Worm (Caenorhabditis elegans) whole organism, young adult: ENCODE data around the gene str-28.

Experiments
- B0019.2 ChIP-seq: fragments of 200-800 bp; sonication (Bioruptor generic); conservative IDR thresholded peaks from 2 replicates; pipeline ENCODE4 v1.3.6; 2022; ENCODE audit warnings: missing genetic modification reagents, missing genetic modification characterization, missing compliant biosample characterization
- B0336.3 ChIP-seq: fragments of 200-800 bp; sonication (Bioruptor generic); IDR thresholded peaks from 2 replicates; pipeline ENCODE4 v1.3.6; 2022; ENCODE audit warnings: missing genetic modification characterization, missing compliant biosample characterization
- F10E7.11 ChIP-seq: sonication (generic microtip); optimal IDR thresholded peaks from 2 replicates; lab custom pipeline; 2017; ENCODE audit warnings: mild to moderate bottlenecking, missing genetic modification characterization, moderate library complexity, missing compliant biosample characterization
- F23B12.7 ChIP-seq: sonication (generic microtip); optimal IDR thresholded peaks from 2 replicates; lab custom pipeline; 2017; ENCODE audit warnings: missing genetic modification characterization, mild to moderate bottlenecking, missing compliant biosample characterization, antibody characterized with exemption, moderate library complexity; ENCODE audit not compliant: insufficient read depth
- F33H1.4 ChIP-seq: fragments of 200-800 bp; sonication (Bioruptor generic); IDR thresholded peaks from 2 replicates; pipeline ENCODE4 v1.3.6; 2022; ENCODE audit warnings: missing genetic modification reagents, missing genetic modification characterization, missing compliant biosample characterization
- F57C9.4 ChIP-seq: sonication (generic microtip); optimal IDR thresholded peaks from 2 replicates; lab custom pipeline; 2017; ENCODE audit warnings: mild to moderate bottlenecking, missing genetic modification characterization, missing compliant biosample characterization
- K12H6.12 ChIP-seq: fragments of 200-800 bp; sonication (Bioruptor generic); optimal IDR thresholded peaks from 2 replicates; lab custom pipeline; 2018; ENCODE audit warnings: mild to moderate bottlenecking, missing genetic modification characterization, missing compliant biosample characterization
- Y53F4B.3 ChIP-seq: fragments of 200-800 bp; sonication (Bioruptor generic); IDR thresholded peaks from 2 replicates; pipeline ENCODE4 v1.3.6; 2022; ENCODE audit warnings: missing genetic modification reagents, missing genetic modification characterization, missing compliant biosample characterization
- Y56A3A.18 ChIP-seq: fragments of 200-800 bp; sonication (Bioruptor generic); IDR thresholded peaks from 2 replicates; pipeline ENCODE4 v1.3.6; 2022; ENCODE audit warnings: missing genetic modification reagents, missing genetic modification characterization, missing compliant biosample characterization
- Y79H2A.3 ChIP-seq: fragments of 200-800 bp; sonication (Bioruptor generic); conservative IDR thresholded peaks from 2 replicates; pipeline ENCODE4 v1.3.6; 2022; ENCODE audit warnings: missing genetic modification reagents, missing genetic modification characterization, missing compliant biosample characterization
- Y95B8A.8 ChIP-seq: fragments of 200-800 bp; sonication (Bioruptor generic); IDR thresholded peaks from 2 replicates; pipeline ENCODE4 v1.3.6; 2022; ENCODE audit warnings: missing genetic modification reagents, missing genetic modification characterization, missing compliant biosample characterization
- ZK185.1 ChIP-seq: sonication (generic microtip); optimal IDR thresholded peaks from 2 replicates; lab custom pipeline; 2016; ENCODE audit warnings: mild to moderate bottlenecking, missing genetic modification characterization, missing compliant biosample characterization; ENCODE audit not compliant: poor library complexity, severe bottlenecking
- aptf-3 ChIP-seq: fragments of 200-800 bp; sonication (Bioruptor generic); IDR thresholded peaks from 2 replicates; pipeline ENCODE4 v1.3.6; 2022; ENCODE audit warnings: missing genetic modification characterization, missing compliant biosample characterization
- athp-1 ChIP-seq: sonication (generic microtip); optimal IDR thresholded peaks from 2 replicates; lab custom pipeline; 2017; ENCODE audit warnings: mild to moderate bottlenecking, missing genetic modification characterization, missing compliant biosample characterization
- attf-3 ChIP-seq: fragments of 200-800 bp; sonication (Bioruptor generic); conservative IDR thresholded peaks from 2 replicates; pipeline ENCODE4 v1.3.6; 2022; ENCODE audit warnings: missing genetic modification reagents, missing genetic modification characterization, missing compliant biosample characterization
- attf-5 ChIP-seq: fragments of 200-800 bp; sonication (Bioruptor generic); optimal IDR thresholded peaks from 2 replicates; lab custom pipeline; 2018; ENCODE audit warnings: mild to moderate bottlenecking, missing genetic modification characterization, missing compliant biosample characterization
- ccch-3 ChIP-seq: fragments of 200-800 bp; sonication (Bioruptor generic); optimal IDR thresholded peaks from 2 replicates; lab custom pipeline; 2018; ENCODE audit warnings: mild to moderate bottlenecking, missing genetic modification characterization, missing compliant biosample characterization
- cebp-1 ChIP-seq, 2 experiments: fragments of 200-800 bp in 1 of 2; sonication (Bioruptor generic) in 1 of 2; sonication (generic microtip) in 1 of 2; IDR thresholded peaks in 1 of 2; optimal IDR thresholded peaks in 1 of 2; 2 replicates each; pipeline versions ENCODE4 v1.3.6 to Lab custom; 2017 to 2022; ENCODE audit warnings: missing compliant biosample characterization in 2 of 2, missing genetic modification characterization in 2 of 2, mild to moderate bottlenecking in 1 of 2, missing genetic modification reagents in 1 of 2, moderate library complexity in 1 of 2
- ceh-100 ChIP-seq: fragments of 200-800 bp; sonication (Bioruptor generic); IDR thresholded peaks from 2 replicates; pipeline ENCODE4 v1.3.6; 2022; ENCODE audit warnings: missing genetic modification reagents, missing genetic modification characterization, missing compliant biosample characterization
- ceh-27 ChIP-seq: fragments of 200-800 bp; sonication (Bioruptor generic); optimal IDR thresholded peaks from 2 replicates; lab custom pipeline; 2018; ENCODE audit warnings: mild to moderate bottlenecking, missing genetic modification characterization, moderate library complexity, missing compliant biosample characterization
- ceh-58 ChIP-seq: fragments of 200-800 bp; sonication (Bioruptor generic); IDR thresholded peaks from 2 replicates; pipeline ENCODE4 v1.3.6; 2022; ENCODE audit warnings: missing genetic modification characterization, missing compliant biosample characterization
- die-1 ChIP-seq: sonication (generic microtip); optimal IDR thresholded peaks from 2 replicates; lab custom pipeline; 2016; ENCODE audit warnings: missing genotype, mild to moderate bottlenecking, missing genetic modification characterization, missing compliant biosample characterization
- dox-1 ChIP-seq: fragments of 200-800 bp; sonication (Bioruptor generic); IDR thresholded peaks from 2 replicates; pipeline ENCODE4 v1.3.6; 2022; ENCODE audit warnings: missing genetic modification reagents, missing genetic modification characterization, missing compliant biosample characterization
- efl-1 ChIP-seq: fragments of 150-350 bp; optimal IDR thresholded peaks from 2 replicates; lab custom pipeline; 2014; ENCODE audit warnings: missing biosample characterization, missing genetic modification reagents, missing genetic modification characterization
- ekl-4 ChIP-seq: fragments of 200-800 bp; sonication (Bioruptor generic); IDR thresholded peaks from 2 replicates; pipeline ENCODE4 v1.3.6; 2022; ENCODE audit warnings: missing genetic modification reagents, missing genetic modification characterization, missing compliant biosample characterization
- hlh-26 ChIP-seq: fragments of 200-800 bp; sonication (Bioruptor generic); conservative IDR thresholded peaks from 2 replicates; pipeline ENCODE4 v1.3.6; 2022; ENCODE audit warnings: missing genetic modification reagents, missing genetic modification characterization, missing compliant biosample characterization
- hmg-20 ChIP-seq: fragments of 200-800 bp; sonication (Bioruptor generic); IDR thresholded peaks from 2 replicates; pipeline ENCODE4 v1.3.6; 2022; ENCODE audit warnings: missing genetic modification reagents, missing genetic modification characterization, missing compliant biosample characterization
- lin-54 ChIP-seq: fragments of 200-800 bp; sonication (Bioruptor generic); optimal IDR thresholded peaks from 2 replicates; lab custom pipeline; 2018; ENCODE audit warnings: mild to moderate bottlenecking, missing genetic modification characterization, missing compliant biosample characterization
- madf-3 ChIP-seq: fragments of 200-800 bp; sonication (Bioruptor generic); IDR thresholded peaks from 2 replicates; pipeline ENCODE4 v1.3.6; 2022; ENCODE audit warnings: missing genetic modification reagents, missing genetic modification characterization, missing compliant biosample characterization
- mxl-1 ChIP-seq: sonication (generic microtip); optimal IDR thresholded peaks from 2 replicates; lab custom pipeline; 2016; ENCODE audit warnings: missing genetic modification characterization, missing compliant biosample characterization
- nfya-1 ChIP-seq: sonication (generic microtip); optimal IDR thresholded peaks from 2 replicates; lab custom pipeline; 2017; ENCODE audit warnings: antibody characterized with exemption, missing compliant biosample characterization, missing genetic modification characterization, borderline replicate concordance; ENCODE audit not compliant: insufficient read depth
- pbrm-1 ChIP-seq: fragments of 200-800 bp; sonication (Bioruptor generic); IDR thresholded peaks from 2 replicates; pipeline ENCODE4 v1.3.6; 2022; ENCODE audit warnings: missing genetic modification reagents, missing genetic modification characterization, missing compliant biosample characterization
- pha-4 ChIP-seq: fragments of 150-350 bp; sonication (generic microtip); optimal IDR thresholded peaks from 2 replicates; lab custom pipeline; 2014; ENCODE audit warnings: missing biosample characterization, missing genetic modification reagents, missing genetic modification characterization
- sdz-38 ChIP-seq: sonication (generic microtip); optimal IDR thresholded peaks from 2 replicates; lab custom pipeline; 2016; ENCODE audit warnings: missing genotype, missing genetic modification characterization, missing compliant biosample characterization
- sea-2 ChIP-seq: fragments of 200-800 bp; sonication (Bioruptor generic); IDR thresholded peaks from 2 replicates; pipeline ENCODE4 v1.3.6; 2022; ENCODE audit warnings: missing genetic modification characterization, missing compliant biosample characterization
- snpc-1.1 ChIP-seq: sonication (generic microtip); optimal IDR thresholded peaks from 2 replicates; lab custom pipeline; 2017; ENCODE audit warnings: missing genetic modification characterization, mild to moderate bottlenecking, missing compliant biosample characterization, antibody characterized with exemption, moderate library complexity, missing genotype, missing genetic modification reagents; ENCODE audit not compliant: insufficient read depth
- snpc-1.3 ChIP-seq: sonication (generic microtip); optimal IDR thresholded peaks from 2 replicates; lab custom pipeline; 2017; ENCODE audit warnings: missing genetic modification characterization, mild to moderate bottlenecking, missing compliant biosample characterization, antibody characterized with exemption, moderate library complexity, missing genotype, missing genetic modification reagents; ENCODE audit not compliant: insufficient read depth
- snpc-4 ChIP-seq, 5 experiments: fragments of 150-350 bp in 1 of 5; sonication (generic microtip) in 4 of 5; optimal IDR thresholded peaks; 2 replicates each; lab custom pipeline; 2014 to 2018; ENCODE audit warnings: missing genetic modification characterization in 5 of 5, missing biosample characterization in 3 of 5, antibody characterized with exemption in 2 of 5, mild to moderate bottlenecking in 2 of 5, missing compliant biosample characterization in 2 of 5, missing genotype in 2 of 5, moderate library complexity in 2 of 5, missing genetic modification reagents in 1 of 5
- tbx-9 ChIP-seq: sonication (generic microtip); optimal IDR thresholded peaks from 2 replicates; lab custom pipeline; 2016; ENCODE audit warnings: borderline replicate concordance, missing genetic modification characterization, inconsistent platforms, missing compliant biosample characterization
- unc-130 ChIP-seq: sonication (generic microtip); optimal IDR thresholded peaks from 2 replicates; lab custom pipeline; 2016; ENCODE audit warnings: missing genetic modification reagents, missing genetic modification characterization, missing compliant biosample characterization
- unc-62 ChIP-seq: fragments of 150-350 bp; optimal IDR thresholded peaks from 2 replicates; lab custom pipeline; 2014; ENCODE audit warnings: missing biosample characterization, missing genetic modification reagents, missing genetic modification characterization
- ztf-18 ChIP-seq: sonication (generic microtip); optimal IDR thresholded peaks from 2 replicates; lab custom pipeline; 2016; ENCODE audit warnings: missing genotype, mild to moderate bottlenecking, missing genetic modification characterization, missing compliant biosample characterization
- ztf-22 ChIP-seq: fragments of 200-800 bp; sonication (Bioruptor generic); optimal IDR thresholded peaks from 2 replicates; lab custom pipeline; 2018; ENCODE audit warnings: mild to moderate bottlenecking, missing genetic modification characterization, moderate library complexity, missing compliant biosample characterization
- ztf-25 ChIP-seq: fragments of 200-800 bp; sonication (Bioruptor generic); IDR thresholded peaks from 2 replicates; pipeline ENCODE4 v1.3.6; 2022; ENCODE audit warnings: missing genetic modification reagents, missing genetic modification characterization, missing compliant biosample characterization
- ztf-3 ChIP-seq: fragments of 200-800 bp; sonication (Bioruptor generic); optimal IDR thresholded peaks from 2 replicates; lab custom pipeline; 2018; ENCODE audit warnings: mild to moderate bottlenecking, missing genetic modification characterization, missing compliant biosample characterization

Gene str-28

DNA sequence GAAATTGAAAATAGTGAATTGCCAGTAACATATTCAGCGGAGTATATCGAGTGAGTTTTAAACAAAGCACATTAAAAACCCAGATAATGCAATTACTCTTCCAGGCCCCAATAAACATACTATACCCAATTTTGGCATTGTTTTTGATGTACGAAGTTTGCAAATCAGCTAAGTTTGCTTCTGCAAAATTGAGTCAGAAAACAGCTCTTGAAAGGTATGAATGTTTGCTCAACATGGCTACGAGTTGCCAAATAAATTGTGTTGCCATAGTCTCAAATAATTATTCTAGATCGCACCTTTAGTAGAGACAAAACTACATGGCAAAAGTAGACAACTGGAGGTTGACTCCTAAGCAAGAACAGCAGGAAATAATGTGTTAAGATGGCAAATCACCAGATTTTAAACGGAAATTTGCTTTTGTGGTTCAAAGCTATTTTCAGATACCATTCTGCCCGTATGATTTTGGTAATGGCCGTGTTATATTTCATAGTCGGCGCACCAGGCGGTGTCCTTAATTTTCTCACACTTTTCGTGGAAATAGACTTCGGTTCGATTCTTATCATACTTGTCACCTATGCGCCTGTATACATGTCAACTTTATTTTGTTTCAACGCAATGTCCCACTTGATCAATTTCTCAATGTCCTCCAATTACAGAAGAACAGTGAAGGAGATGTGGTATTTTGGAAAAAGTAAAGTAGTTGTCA, 40.1 kb downstream of the str-28 start (continued):
- TF ChIP-seq Y56A3A.18 (GFP tag; lab: Robert Waterston, UW) (peak; percentile 56), ztf-3 (GFP tag; lab: Kevin White, UChicago) (peak; percentile 22), B0336.3 (GFP tag; lab: Robert Waterston, UW) (peak; percentile 67), snpc-4 (GFP tag; optimal IDR thresholded peaks at IDR 0.05; lab: Kevin White, UChicago) (no peak), snpc-4 (tag; optimal IDR thresholded peaks at IDR 0.05; lab: Kevin White, UChicago) (no peak), ceh-100 (GFP tag; lab: Robert Waterston, UW) (no peak), attf-3 (no peak), aptf-3 (GFP tag; lab: Robert Waterston, UW) (no peak), hlh-26 (no peak), pbrm-1 (peak; percentile 64; the same call in 1 of the 2 replicates), pha-4 (tag; lab: Kevin White, UChicago) (peak; percentile 83), ztf-25 (GFP tag; lab: Robert Waterston, UW) (no peak), K12H6.12 (tag; lab: Kevin White, UChicago) (peak; percentile 2), cebp-1 (GFP tag; IDR thresholded peaks at IDR 0.05; lab: Robert Waterston, UW) (no peak; the same call in 1 of the 2 replicates), cebp-1 (tag; optimal IDR thresholded peaks at IDR 0.05; lab: Kevin White, UChicago) (peak; percentile 70), ekl-4 (0 out of 2 replicates have a peak, but pooled peaks have one; percentile 8), ztf-22 (peak; percentile 63), Y53F4B.3 (no peak), Y95B8A.8 (peak; percentile 63; the same call in 1 of the 2 replicates), snpc-1.1 (tag; lab: Kevin White, UChicago) (no peak), F57C9.4 (tag; lab: Kevin White, UChicago) (peak; percentile 50), B0019.2 (GFP tag; lab: Robert Waterston, UW) (no peak), mxl-1 (tag; lab: Kevin White, UChicago) (peak; percentile 4), efl-1 (GFP tag; lab: Kevin White, UChicago) (no peak), dox-1 (GFP tag; lab: Robert Waterston, UW) (peak; percentile 65), ccch-3 (GFP tag; lab: Kevin White, UChicago) (no peak), ZK185.1 (tag; lab: Kevin White, UChicago) (peak; percentile 17), tbx-9 (peak; percentile 81), F10E7.11 (tag; lab: Kevin White, UChicago) (no peak), ztf-18 (no peak), unc-130 (GFP tag; lab: Kevin White, UChicago) (no peak), snpc-1.3 (tag; lab: Kevin White, UChicago) (no peak), hmg-20 (no peak), madf-3 (GFP tag; lab: Robert Waterston, UW) (0 out of 2 replicates have a peak, but pooled peaks have one; percentile 2), F33H1.4 (GFP tag; lab: Robert Waterston, UW) (no peak), athp-1 (tag; lab: Kevin White, UChicago) (peak; percentile 46), sea-2 (GFP tag; lab: Robert Waterston, UW) (no peak), lin-54 (GFP tag; lab: Kevin White, UChicago) (no peak), ceh-58 (no peak), sdz-38 (no peak), F23B12.7 (tag; lab: Kevin White, UChicago) (no peak), ceh-27 (GFP tag; lab: Kevin White, UChicago) (peak; percentile 9), die-1 (tag; lab: Kevin White, UChicago) (no peak), Y79H2A.3 (GFP tag; lab: Robert Waterston, UW) (no peak), unc-62 (GFP tag; lab: Kevin White, UChicago) (no peak), nfya-1 (tag; lab: Kevin White, UChicago) (no peak), attf-5 (GFP tag; lab: Kevin White, UChicago) (peak; percentile 50)
